Worm (Caenorhabditis elegans) whole organism, young adult: Measurements from ENCODE around the gene psd-1.

Experiments
- F57C9.4 ChIP-seq: sonication (generic microtip); optimal IDR thresholded peaks from 2 replicates; lab custom pipeline; 2017; ENCODE audit warnings: mild to moderate bottlenecking, missing genetic modification characterization, missing compliant biosample characterization
- ama-1 ChIP-seq, 3 experiments: fragments of 150-350 bp in 1 of 3; sonication (generic microtip) in 2 of 3; optimal IDR thresholded peaks; 2 replicates each; lab custom pipeline; 2014 to 2018; ENCODE audit warnings: missing biosample characterization in 2 of 3, missing genetic modification characterization in 2 of 3, missing genetic modification reagents in 2 of 3
- aptf-3 ChIP-seq: fragments of 200-800 bp; sonication (Bioruptor generic); IDR thresholded peaks from 2 replicates; pipeline ENCODE4 v1.3.6; 2022; ENCODE audit warnings: missing genetic modification characterization, missing compliant biosample characterization
- attf-5 ChIP-seq: fragments of 200-800 bp; sonication (Bioruptor generic); optimal IDR thresholded peaks from 2 replicates; lab custom pipeline; 2018; ENCODE audit warnings: mild to moderate bottlenecking, missing genetic modification characterization, missing compliant biosample characterization
- dox-1 ChIP-seq: fragments of 200-800 bp; sonication (Bioruptor generic); IDR thresholded peaks from 2 replicates; pipeline ENCODE4 v1.3.6; 2022; ENCODE audit warnings: missing genetic modification reagents, missing genetic modification characterization, missing compliant biosample characterization
- dpl-1 ChIP-seq: fragments of 150-350 bp; optimal IDR thresholded peaks from 2 replicates; lab custom pipeline; 2014; ENCODE audit warnings: missing biosample characterization, missing genetic modification reagents, missing genetic modification characterization
- ets-4 ChIP-seq: fragments of 200-800 bp; sonication (Bioruptor generic); optimal IDR thresholded peaks from 2 replicates; lab custom pipeline; 2018; ENCODE audit warnings: mild to moderate bottlenecking, missing genetic modification characterization, missing compliant biosample characterization
- let-526 ChIP-seq: fragments of 200-800 bp; sonication (Bioruptor generic); IDR thresholded peaks from 2 replicates; pipeline ENCODE4 v1.3.6; 2022; ENCODE audit warnings: missing genetic modification reagents, missing genetic modification characterization, missing compliant biosample characterization
- lsl-1 ChIP-seq: fragments of 200-800 bp; sonication (Bioruptor generic); optimal IDR thresholded peaks from 2 replicates; lab custom pipeline; 2018; ENCODE audit warnings: mild to moderate bottlenecking, missing genetic modification characterization, moderate library complexity, missing compliant biosample characterization
- snpc-3.4 ChIP-seq: sonication (generic microtip); optimal IDR thresholded peaks from 2 replicates; lab custom pipeline; 2017; ENCODE audit warnings: missing genetic modification characterization, mild to moderate bottlenecking, missing compliant biosample characterization, antibody characterized with exemption, moderate library complexity, missing genotype, missing genetic modification reagents
- unc-62 ChIP-seq: fragments of 150-350 bp; optimal IDR thresholded peaks from 2 replicates; lab custom pipeline; 2014; ENCODE audit warnings: missing biosample characterization, missing genetic modification reagents, missing genetic modification characterization

DNA sequence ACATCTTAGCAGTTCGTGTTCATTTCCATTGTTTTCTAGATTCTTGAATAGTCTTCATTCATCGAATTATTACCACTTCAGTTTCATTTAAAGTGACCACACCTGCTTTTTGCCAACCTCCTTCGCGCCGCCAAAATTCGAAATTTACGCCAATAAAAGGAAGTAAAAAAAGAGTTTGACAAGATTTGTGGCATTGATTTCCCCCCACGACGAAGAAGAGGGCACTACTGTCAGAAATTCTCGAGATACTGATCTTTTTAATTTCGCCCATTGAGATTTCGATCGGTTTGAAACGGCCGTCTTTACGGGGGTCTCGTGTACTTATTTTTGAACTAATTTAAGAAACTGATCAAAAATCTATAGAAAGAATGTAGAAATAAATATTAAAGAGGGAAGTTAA is 26.5 kb upstream of the psd-1 start:
- no peak for TF ChIP-seq lsl-1 (GFP tag; lab: Kevin White, UChicago)
- no peak for TF ChIP-seq dox-1 (GFP tag; lab: Robert Waterston, UW)
- TF ChIP-seq dpl-1 (GFP tag; lab: Kevin White, UChicago) = no peak
- TF ChIP-seq attf-5 = no peak
- no peak for TF ChIP-seq unc-62 (GFP tag; lab: Kevin White, UChicago)
- TF ChIP-seq F57C9.4 (tag; lab: Kevin White, UChicago) = no peak
- TF ChIP-seq aptf-3 (GFP tag; lab: Robert Waterston, UW) = no peak
- TF ChIP-seq ama-1 (optimal IDR thresholded peaks at IDR 0.05; lab: Kevin White, UChicago) = no peak
- no peak for TF ChIP-seq ama-1 (GFP tag; optimal IDR thresholded peaks at IDR 0.05; lab: Kevin White, UChicago)
- no peak for TF ChIP-seq ets-4
- TF ChIP-seq snpc-3.4 (tag; lab: Kevin White, UChicago) = no peak
- no peak for TF ChIP-seq let-526 (GFP tag; lab: Robert Waterston, UW)
